Worm (Caenorhabditis elegans) whole organism, young adult: ENCODE measurements around the gene str-97.

Experiments
- B0019.2 ChIP-seq: fragments of 200-800 bp; sonication (Bioruptor generic); conservative IDR thresholded peaks from 2 replicates; pipeline ENCODE4 v1.3.6; 2022; ENCODE audit warnings: missing genetic modification reagents, missing genetic modification characterization, missing compliant biosample characterization
- B0035.1 ChIP-seq: sonication (generic microtip); optimal IDR thresholded peaks from 2 replicates; lab custom pipeline; 2016; ENCODE audit warnings: missing genetic modification characterization, mild to moderate bottlenecking, missing compliant biosample characterization, missing genotype, missing genetic modification reagents
- C17E4.6 ChIP-seq: fragments of 200-800 bp; sonication (Bioruptor generic); IDR thresholded peaks from 2 replicates; pipeline ENCODE4 v1.3.6; 2022; ENCODE audit warnings: missing genetic modification reagents, missing genetic modification characterization, missing compliant biosample characterization
- D2030.7 ChIP-seq: fragments of 200-800 bp; sonication (Bioruptor generic); IDR thresholded peaks from 2 replicates; pipeline ENCODE4 v1.3.6; 2022; ENCODE audit warnings: missing genetic modification reagents, missing genetic modification characterization, missing compliant biosample characterization
- F23B12.7 ChIP-seq: sonication (generic microtip); optimal IDR thresholded peaks from 2 replicates; lab custom pipeline; 2017; ENCODE audit warnings: missing genetic modification characterization, mild to moderate bottlenecking, missing compliant biosample characterization, antibody characterized with exemption, moderate library complexity; ENCODE audit not compliant: insufficient read depth
- F39B2.1 ChIP-seq: fragments of 200-800 bp; sonication (Bioruptor generic); IDR thresholded peaks from 2 replicates; pipeline ENCODE4 v1.3.6; 2022; ENCODE audit warnings: missing genetic modification reagents, missing genetic modification characterization, missing compliant biosample characterization
- K11D2.4 ChIP-seq: fragments of 200-800 bp; sonication (Bioruptor generic); IDR thresholded peaks from 2 replicates; pipeline ENCODE4 v1.3.6; 2022; ENCODE audit warnings: missing genetic modification reagents, missing genetic modification characterization, missing compliant biosample characterization
- T07F8.4 ChIP-seq: sonication (generic microtip); optimal IDR thresholded peaks from 2 replicates; lab custom pipeline; 2016; ENCODE audit warnings: mild to moderate bottlenecking, missing genetic modification characterization, moderate library complexity, missing compliant biosample characterization
- Y53F4B.3 ChIP-seq: fragments of 200-800 bp; sonication (Bioruptor generic); IDR thresholded peaks from 2 replicates; pipeline ENCODE4 v1.3.6; 2022; ENCODE audit warnings: missing genetic modification reagents, missing genetic modification characterization, missing compliant biosample characterization
- Y67H2A.10 ChIP-seq: fragments of 200-800 bp; sonication (Bioruptor generic); conservative IDR thresholded peaks from 2 replicates; pipeline ENCODE4 v1.3.6; 2022; ENCODE audit warnings: missing genetic modification reagents, missing genetic modification characterization, missing compliant biosample characterization
- Y79H2A.3 ChIP-seq: fragments of 200-800 bp; sonication (Bioruptor generic); conservative IDR thresholded peaks from 2 replicates; pipeline ENCODE4 v1.3.6; 2022; ENCODE audit warnings: missing genetic modification reagents, missing genetic modification characterization, missing compliant biosample characterization
- ZK185.1 ChIP-seq: sonication (generic microtip); optimal IDR thresholded peaks from 2 replicates; lab custom pipeline; 2016; ENCODE audit warnings: mild to moderate bottlenecking, missing genetic modification characterization, missing compliant biosample characterization; ENCODE audit not compliant: poor library complexity, severe bottlenecking
- atf-7 ChIP-seq: sonication (generic microtip); optimal IDR thresholded peaks from 2 replicates; lab custom pipeline; 2017; ENCODE audit warnings: mild to moderate bottlenecking, missing genetic modification characterization, missing compliant biosample characterization
- bed-1 ChIP-seq: fragments of 200-800 bp; sonication (Bioruptor generic); IDR thresholded peaks from 2 replicates; pipeline ENCODE4 v1.3.6; 2022; ENCODE audit warnings: missing genetic modification reagents, missing genetic modification characterization, missing compliant biosample characterization
- ccch-3 ChIP-seq: fragments of 200-800 bp; sonication (Bioruptor generic); optimal IDR thresholded peaks from 2 replicates; lab custom pipeline; 2018; ENCODE audit warnings: mild to moderate bottlenecking, missing genetic modification characterization, missing compliant biosample characterization
- cebp-1 ChIP-seq, 2 experiments: fragments of 200-800 bp in 1 of 2; sonication (Bioruptor generic) in 1 of 2; sonication (generic microtip) in 1 of 2; IDR thresholded peaks in 1 of 2; optimal IDR thresholded peaks in 1 of 2; 2 replicates each; pipeline versions ENCODE4 v1.3.6 to Lab custom; 2017 to 2022; ENCODE audit warnings: missing compliant biosample characterization in 2 of 2, missing genetic modification characterization in 2 of 2, mild to moderate bottlenecking in 1 of 2, missing genetic modification reagents in 1 of 2, moderate library complexity in 1 of 2
- ceh-100 ChIP-seq: fragments of 200-800 bp; sonication (Bioruptor generic); IDR thresholded peaks from 2 replicates; pipeline ENCODE4 v1.3.6; 2022; ENCODE audit warnings: missing genetic modification reagents, missing genetic modification characterization, missing compliant biosample characterization
- chd-7 ChIP-seq: sonication (generic microtip); optimal IDR thresholded peaks from 2 replicates; lab custom pipeline; 2016; ENCODE audit warnings: mild to moderate bottlenecking, missing genetic modification characterization, moderate library complexity, missing compliant biosample characterization
- hmg-1.2 ChIP-seq: fragments of 200-800 bp; sonication (Bioruptor generic); IDR thresholded peaks from 2 replicates; pipeline ENCODE4 v1.3.6; 2022; ENCODE audit warnings: missing genetic modification reagents, missing genetic modification characterization, missing compliant biosample characterization
- hmg-20 ChIP-seq: fragments of 200-800 bp; sonication (Bioruptor generic); IDR thresholded peaks from 2 replicates; pipeline ENCODE4 v1.3.6; 2022; ENCODE audit warnings: missing genetic modification reagents, missing genetic modification characterization, missing compliant biosample characterization
- lir-1 ChIP-seq: fragments of 200-800 bp; sonication (Bioruptor generic); conservative IDR thresholded peaks from 2 replicates; pipeline ENCODE4 v1.3.6; 2022; ENCODE audit warnings: missing genetic modification reagents, missing genetic modification characterization, missing compliant biosample characterization
- mel-28 ChIP-seq: sonication (generic microtip); optimal IDR thresholded peaks from 2 replicates; lab custom pipeline; 2016; ENCODE audit warnings: borderline replicate concordance, mild to moderate bottlenecking, missing genetic modification characterization, missing compliant biosample characterization
- mes-4 ChIP-seq: sonication (generic microtip); optimal IDR thresholded peaks from 2 replicates; lab custom pipeline; 2016; ENCODE audit warnings: missing genotype, missing genetic modification characterization, missing compliant biosample characterization
- nhr-120 ChIP-seq: fragments of 200-800 bp; sonication (Bioruptor generic); IDR thresholded peaks from 2 replicates; pipeline ENCODE4 v1.3.6; 2022; ENCODE audit warnings: missing genetic modification characterization, missing compliant biosample characterization
- pbrm-1 ChIP-seq: fragments of 200-800 bp; sonication (Bioruptor generic); IDR thresholded peaks from 2 replicates; pipeline ENCODE4 v1.3.6; 2022; ENCODE audit warnings: missing genetic modification reagents, missing genetic modification characterization, missing compliant biosample characterization
- rec-8 ChIP-seq, 2 experiments: sonication (generic microtip); optimal IDR thresholded peaks; 2 replicates each; lab custom pipeline; 2016; ENCODE audit warnings: mild to moderate bottlenecking in 2 of 2, missing genetic modification characterization in 2 of 2, missing genetic modification reagents in 2 of 2, missing genotype in 2 of 2, missing biosample characterization in 1 of 2, missing compliant biosample characterization in 1 of 2, moderate library complexity in 1 of 2
- snpc-1.3 ChIP-seq: sonication (generic microtip); optimal IDR thresholded peaks from 2 replicates; lab custom pipeline; 2017; ENCODE audit warnings: missing genetic modification characterization, mild to moderate bottlenecking, missing compliant biosample characterization, antibody characterized with exemption, moderate library complexity, missing genotype, missing genetic modification reagents; ENCODE audit not compliant: insufficient read depth
- snpc-3.4 ChIP-seq: sonication (generic microtip); optimal IDR thresholded peaks from 2 replicates; lab custom pipeline; 2017; ENCODE audit warnings: missing genetic modification characterization, mild to moderate bottlenecking, missing compliant biosample characterization, antibody characterized with exemption, moderate library complexity, missing genotype, missing genetic modification reagents
- sptf-2 ChIP-seq: fragments of 200-800 bp; sonication (Bioruptor generic); optimal IDR thresholded peaks from 2 replicates; lab custom pipeline; 2018; ENCODE audit warnings: mild to moderate bottlenecking, missing genetic modification characterization, missing compliant biosample characterization
- zfh-2 ChIP-seq: fragments of 200-800 bp; sonication (Bioruptor generic); conservative IDR thresholded peaks from 2 replicates; pipeline ENCODE4 v1.3.6; 2022; ENCODE audit warnings: missing genetic modification reagents, missing genetic modification characterization, missing compliant biosample characterization
- zim-3 ChIP-seq: sonication (generic microtip); optimal IDR thresholded peaks from 2 replicates; lab custom pipeline; 2017; ENCODE audit warnings: mild to moderate bottlenecking, missing genetic modification characterization, moderate library complexity, missing compliant biosample characterization
- ztf-25 ChIP-seq: fragments of 200-800 bp; sonication (Bioruptor generic); IDR thresholded peaks from 2 replicates; pipeline ENCODE4 v1.3.6; 2022; ENCODE audit warnings: missing genetic modification reagents, missing genetic modification characterization, missing compliant biosample characterization

Gene str-97

DNA sequence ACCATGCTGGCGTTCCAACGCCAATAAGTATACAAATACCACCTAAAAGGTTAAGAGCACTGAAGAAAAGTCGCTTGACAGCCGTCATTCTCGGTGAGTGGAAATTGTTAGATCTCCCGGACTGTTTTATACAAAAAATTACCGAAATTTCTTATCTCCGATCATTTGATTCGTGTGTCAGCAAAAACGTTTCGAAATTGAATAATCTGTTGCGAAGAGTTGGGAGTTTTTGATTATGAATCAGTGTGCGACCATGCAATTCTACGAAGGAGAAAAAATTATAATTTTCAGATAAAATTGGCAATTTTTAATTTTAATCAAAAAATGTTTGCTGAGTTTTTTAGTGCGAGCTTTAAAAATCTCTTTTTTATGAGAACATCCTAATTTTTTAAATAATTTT, 15.5 kb downstream of the str-97 start, which contains the start of gene clc-11:
TSS of gene clc-11 (minus strand) at position 101 of the 400 bp plus-strand sequence.
- TF ChIP-seq C17E4.6 (GFP tag; lab: Robert Waterston, UW), result no peak
- no peak for TF ChIP-seq hmg-1.2 (GFP tag; lab: Robert Waterston, UW)
- TF ChIP-seq mel-28 (tag; lab: Kevin White, UChicago), result no peak
- TF ChIP-seq ZK185.1 (tag; lab: Kevin White, UChicago), result no peak
- TF ChIP-seq zfh-2, result no peak
- no peak for TF ChIP-seq sptf-2
- TF ChIP-seq F23B12.7 (tag; lab: Kevin White, UChicago), result no peak
- TF ChIP-seq Y53F4B.3 (GFP tag; lab: Robert Waterston, UW), result no peak

DNA sequence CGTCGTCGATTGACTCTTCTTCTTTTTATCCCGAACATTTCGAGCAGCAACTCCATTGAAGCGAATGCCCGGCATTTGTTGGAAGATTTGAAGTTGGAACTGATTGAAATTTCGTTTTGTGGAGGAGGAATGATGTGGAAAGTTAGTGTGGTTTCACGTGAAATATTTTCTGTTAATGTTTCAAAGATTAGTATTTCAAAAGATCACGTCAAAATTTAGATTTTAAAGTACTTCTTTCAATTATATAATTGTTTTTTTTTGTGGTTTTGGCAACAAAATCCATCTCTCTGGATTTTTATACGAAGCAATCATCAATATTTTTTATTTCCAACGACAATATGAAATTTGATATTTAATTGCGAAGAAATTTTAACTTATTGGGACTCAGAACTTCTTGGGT, 18.0 kb downstream of the str-97 start, which contains the start of gene F44G3.7:
TSS of gene F44G3.7 (minus strand) at position 101 of the 400 bp plus-strand sequence.
- TF ChIP-seq D2030.7 (GFP tag; lab: Robert Waterston, UW), result no peak
- TF ChIP-seq F39B2.1 (GFP tag; lab: Robert Waterston, UW), result no peak
- no peak for TF ChIP-seq lir-1
- TF ChIP-seq pbrm-1, result no peak

DNA sequence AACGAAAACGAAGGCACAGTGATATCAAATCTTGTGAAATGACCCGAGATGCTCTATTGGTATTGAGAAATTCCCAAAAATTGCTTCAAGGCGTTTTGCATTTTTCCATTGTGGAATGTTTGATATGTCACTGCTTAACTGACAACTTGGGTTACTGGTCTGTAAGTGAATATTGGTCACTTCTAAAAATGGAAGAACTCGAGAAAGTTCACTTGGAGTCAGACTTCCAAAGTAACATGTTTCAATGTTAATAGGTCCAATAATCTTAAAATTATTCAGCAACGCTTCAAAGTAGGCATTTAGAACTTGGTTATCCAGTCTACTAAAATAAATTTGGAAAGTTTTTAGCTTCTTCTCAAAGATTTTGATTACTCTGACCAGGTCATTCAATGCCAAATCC, 22.3 kb downstream of the str-97 start, which contains the start of gene fbxa-144:
TSS of gene fbxa-144 (minus strand) at position 101 of the 400 bp plus-strand sequence.
- no peak for TF ChIP-seq Y79H2A.3 (GFP tag; lab: Robert Waterston, UW)
- no peak for TF ChIP-seq T07F8.4
- no peak for TF ChIP-seq bed-1 (GFP tag; lab: Robert Waterston, UW)
- no peak for TF ChIP-seq snpc-3.4 (tag; lab: Kevin White, UChicago)
- no peak for TF ChIP-seq Y67H2A.10 (GFP tag; lab: Robert Waterston, UW)
- TF ChIP-seq zim-3 (tag; lab: Kevin White, UChicago), result no peak
- no peak for TF ChIP-seq rec-8 (tag; optimal IDR thresholded peaks at IDR 0.05; lab: Kevin White, UChicago)
- no peak for TF ChIP-seq hmg-20 (GFP tag; lab: Robert Waterston, UW)
- TF ChIP-seq B0035.1, result no peak
- TF ChIP-seq ccch-3 (GFP tag; lab: Kevin White, UChicago), result no peak
- TF ChIP-seq nhr-120, result no peak
- no peak for TF ChIP-seq chd-7 (tag; lab: Kevin White, UChicago)

DNA sequence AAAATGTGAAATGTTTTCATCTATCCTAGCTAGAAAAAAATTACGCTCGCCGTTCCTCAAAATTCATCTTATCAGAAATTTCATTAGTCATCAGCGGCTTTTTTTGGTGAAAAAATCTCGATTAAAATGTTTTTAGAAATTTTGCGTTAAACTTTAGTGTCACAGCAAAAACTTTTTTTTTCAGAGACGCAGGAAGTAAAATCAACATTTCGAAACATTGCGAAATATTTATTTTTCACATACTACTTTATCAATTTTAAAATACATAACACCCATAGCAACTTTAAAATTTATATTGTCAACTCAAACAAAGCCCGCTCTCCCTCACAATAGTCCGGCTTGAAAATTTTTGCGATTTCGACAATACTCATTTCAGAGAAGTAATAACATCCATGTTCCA, 22.8 kb downstream of the str-97 start:
- TF ChIP-seq F39B2.1 (GFP tag; lab: Robert Waterston, UW) (no peak), cebp-1 (GFP tag; IDR thresholded peaks at IDR 0.05; lab: Robert Waterston, UW) (peak; percentile 76; the same call in 1 of the 2 replicates), cebp-1 (tag; optimal IDR thresholded peaks at IDR 0.05; lab: Kevin White, UChicago) (peak; percentile 95), B0019.2 (GFP tag; lab: Robert Waterston, UW) (no peak), Y53F4B.3 (GFP tag; lab: Robert Waterston, UW) (no peak), atf-7 (tag; lab: Kevin White, UChicago) (no peak), ztf-25 (no peak)
- TF ChIP-seq, all 124 proteins: peak for 1

DNA sequence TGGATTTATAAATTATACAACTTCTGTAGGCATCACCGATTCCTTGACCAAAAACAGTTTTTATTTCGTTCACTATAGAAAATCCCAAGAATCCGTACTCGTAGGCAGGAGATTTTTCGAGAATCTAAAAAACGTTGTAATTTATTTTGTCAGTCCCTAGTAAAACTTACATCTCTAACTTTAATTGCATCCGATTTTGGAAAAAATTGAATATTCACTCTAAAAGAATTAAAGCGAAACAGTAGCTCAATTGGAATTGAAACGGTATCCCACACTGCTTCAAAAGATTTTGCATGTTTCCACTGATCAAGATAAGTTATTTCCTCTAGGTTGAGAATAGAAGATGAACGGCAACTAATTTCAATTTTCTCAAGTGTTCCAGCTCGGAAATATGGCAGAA, 23.8 kb downstream of the str-97 start, which contains the start of gene fbxa-142:
TSS of gene fbxa-142 (minus strand) at position 101 of the 400 bp plus-strand sequence.
- TF ChIP-seq K11D2.4 (GFP tag; lab: Robert Waterston, UW) (no peak), mes-4 (no peak), ceh-100 (GFP tag; lab: Robert Waterston, UW) (no peak), snpc-1.3 (tag; lab: Kevin White, UChicago) (no peak)
- TF ChIP-seq, all 124 proteins: peak for 0
